Fruit fly (Drosophila melanogaster): ENCODE measurements around the gene CG42324.

DNA sequence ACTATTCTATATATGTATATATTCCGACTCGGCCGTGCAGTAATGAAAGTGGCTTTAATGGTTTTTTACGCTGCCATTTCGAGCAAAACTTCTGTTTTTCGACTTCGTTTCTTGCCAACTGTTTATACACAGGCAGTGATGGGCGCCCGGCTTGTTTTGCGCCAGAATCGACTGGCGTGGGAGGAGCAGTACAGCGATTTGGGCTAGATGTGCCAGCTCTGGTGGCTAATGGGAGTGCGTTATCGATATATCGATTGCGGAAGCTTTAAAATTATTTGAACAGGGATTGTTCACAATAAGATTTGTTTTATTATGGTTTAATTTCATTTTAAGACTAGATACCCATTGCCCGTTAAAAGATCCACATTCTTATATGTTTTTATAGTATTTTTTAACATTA is 1.1 kb upstream of the CG42324 start, which contains the start of gene CG14971:
- TF ChIP-seq pan (optimal IDR thresholded peaks at IDR 0.05) (no peak), Dll (optimal IDR thresholded peaks at IDR 0.05) (no peak), CG8478 (optimal IDR thresholded peaks at IDR 0.05) (no peak)
